Worm (Caenorhabditis elegans) whole organism, late embryonic: ENCODE results near the gene dsh-2.

Source experiments
- C08G9.2 ChIP-seq: sonication (generic microtip); optimal IDR thresholded peaks from 2 replicates; lab custom pipeline; 2016; ENCODE audit warnings: mild to moderate bottlenecking, missing genetic modification characterization, moderate library complexity, missing compliant biosample characterization
- K09A11.1 ChIP-seq: sonication (generic microtip); optimal IDR thresholded peaks from 2 replicates; lab custom pipeline; 2017; ENCODE audit warnings: antibody characterized with exemption, mild to moderate bottlenecking, missing genetic modification characterization, missing compliant biosample characterization; ENCODE audit not compliant: insufficient read depth
- T23F11.4 ChIP-seq: fragments of 200-800 bp; sonication (Bioruptor generic); optimal IDR thresholded peaks from 2 replicates; lab custom pipeline; 2018; ENCODE audit warnings: mild to moderate bottlenecking, missing genetic modification characterization, missing compliant biosample characterization
- ama-1 ChIP-seq: fragments of 150-350 bp; optimal IDR thresholded peaks from 2 replicates; lab custom pipeline; 2014
- ceh-14 ChIP-seq: sonication (generic microtip); optimal IDR thresholded peaks from 2 replicates; lab custom pipeline; 2016; ENCODE audit warnings: missing genotype, missing genetic modification characterization, missing compliant biosample characterization
- ceh-18 ChIP-seq: sonication (generic microtip); optimal IDR thresholded peaks from 2 replicates; lab custom pipeline; 2016; ENCODE audit warnings: missing genetic modification characterization, missing compliant biosample characterization
- ceh-2 ChIP-seq: sonication (generic microtip); optimal IDR thresholded peaks from 2 replicates; lab custom pipeline; 2016; ENCODE audit warnings: missing genotype, missing genetic modification characterization, missing compliant biosample characterization
- ceh-31 ChIP-seq: sonication (generic microtip); optimal IDR thresholded peaks from 2 replicates; lab custom pipeline; 2016; ENCODE audit warnings: missing genetic modification characterization, missing compliant biosample characterization
- ceh-6 ChIP-seq: fragments of 200-800 bp; sonication (Bioruptor generic); optimal IDR thresholded peaks from 2 replicates; lab custom pipeline; 2018; ENCODE audit warnings: mild to moderate bottlenecking, missing genetic modification characterization, missing compliant biosample characterization
- ceh-9 ChIP-seq: sonication (generic microtip); optimal IDR thresholded peaks from 2 replicates; lab custom pipeline; 2016; ENCODE audit warnings: mild to moderate bottlenecking, missing genetic modification characterization, inconsistent platforms, missing compliant biosample characterization
- dmd-4 ChIP-seq: sonication (generic microtip); optimal IDR thresholded peaks from 2 replicates; lab custom pipeline; 2016; ENCODE audit warnings: borderline replicate concordance, missing genetic modification characterization, missing compliant biosample characterization
- dve-1 ChIP-seq: sonication (generic microtip); optimal IDR thresholded peaks from 2 replicates; lab custom pipeline; 2017; ENCODE audit warnings: antibody characterized with exemption, mild to moderate bottlenecking, missing genetic modification characterization, missing compliant biosample characterization
- elt-2 ChIP-seq: sonication (generic microtip); optimal IDR thresholded peaks from 2 replicates; lab custom pipeline; 2016; ENCODE audit warnings: missing genetic modification reagents, missing genetic modification characterization, missing compliant biosample characterization
- fkh-6 ChIP-seq: sonication (generic microtip); optimal IDR thresholded peaks from 2 replicates; lab custom pipeline; 2016; ENCODE audit warnings: missing genetic modification characterization, missing compliant biosample characterization
- gmeb-2 ChIP-seq: sonication (generic microtip); optimal IDR thresholded peaks from 2 replicates; lab custom pipeline; 2016; ENCODE audit warnings: missing genetic modification characterization, inconsistent platforms, missing compliant biosample characterization
- hlh-13 ChIP-seq: fragments of 200-800 bp; sonication (Bioruptor generic); optimal IDR thresholded peaks from 2 replicates; lab custom pipeline; 2018; ENCODE audit warnings: mild to moderate bottlenecking, missing genetic modification characterization, missing compliant biosample characterization
- hlh-15 ChIP-seq: sonication (generic microtip); optimal IDR thresholded peaks from 2 replicates; lab custom pipeline; 2016; ENCODE audit warnings: missing genetic modification characterization, missing compliant biosample characterization
- hlh-6 ChIP-seq: sonication (generic microtip); optimal IDR thresholded peaks from 2 replicates; lab custom pipeline; 2016; ENCODE audit warnings: missing genotype, missing genetic modification characterization, missing compliant biosample characterization
- lim-6 ChIP-seq: sonication (generic microtip); optimal IDR thresholded peaks from 2 replicates; lab custom pipeline; 2016; ENCODE audit warnings: missing genetic modification characterization, missing compliant biosample characterization
- madf-2 ChIP-seq: sonication (generic microtip); optimal IDR thresholded peaks from 2 replicates; lab custom pipeline; 2017; ENCODE audit warnings: missing genetic modification characterization, missing compliant biosample characterization
- mec-3 ChIP-seq: sonication (generic microtip); optimal IDR thresholded peaks from 2 replicates; lab custom pipeline; 2016; ENCODE audit warnings: borderline replicate concordance, missing genetic modification characterization, missing compliant biosample characterization
- nfya-1 ChIP-seq: sonication (generic microtip); optimal IDR thresholded peaks from 2 replicates; lab custom pipeline; 2017; ENCODE audit warnings: missing genetic modification characterization, mild to moderate bottlenecking, missing compliant biosample characterization, antibody characterized with exemption, moderate library complexity
- npax-4 ChIP-seq: sonication (generic microtip); optimal IDR thresholded peaks from 2 replicates; lab custom pipeline; 2016; ENCODE audit warnings: missing genetic modification characterization, missing compliant biosample characterization
- pros-1 ChIP-seq: fragments of 150-350 bp; optimal IDR thresholded peaks from 2 replicates; lab custom pipeline; 2014; ENCODE audit warnings: missing biosample characterization, missing genetic modification reagents, missing genetic modification characterization
- ref-2 ChIP-seq: sonication (generic microtip); optimal IDR thresholded peaks from 2 replicates; lab custom pipeline; 2016; ENCODE audit warnings: missing genetic modification characterization, missing compliant biosample characterization
- syd-9 ChIP-seq: sonication (generic microtip); optimal IDR thresholded peaks from 2 replicates; lab custom pipeline; 2016; ENCODE audit warnings: mild to moderate bottlenecking, missing genetic modification characterization, moderate library complexity, missing compliant biosample characterization
- tbx-2 ChIP-seq: sonication (generic microtip); optimal IDR thresholded peaks from 2 replicates; lab custom pipeline; 2016; ENCODE audit warnings: missing genetic modification characterization, missing compliant biosample characterization
- ttx-3 ChIP-seq: sonication (generic microtip); optimal IDR thresholded peaks from 2 replicates; lab custom pipeline; 2016; ENCODE audit warnings: missing genetic modification reagents, missing genetic modification characterization, missing compliant biosample characterization
- unc-42 ChIP-seq: sonication (generic microtip); optimal IDR thresholded peaks from 2 replicates; lab custom pipeline; 2016; ENCODE audit warnings: missing genotype, missing genetic modification characterization, missing compliant biosample characterization
- unc-86 ChIP-seq: sonication (generic microtip); optimal IDR thresholded peaks from 2 replicates; lab custom pipeline; 2016; ENCODE audit warnings: missing genetic modification characterization, missing compliant biosample characterization
- zip-5 ChIP-seq: sonication (generic microtip); optimal IDR thresholded peaks from 2 replicates; lab custom pipeline; 2016; ENCODE audit warnings: missing genetic modification characterization, missing compliant biosample characterization
- ztf-16 ChIP-seq: sonication (generic microtip); optimal IDR thresholded peaks from 2 replicates; lab custom pipeline; 2017; ENCODE audit warnings: missing genetic modification characterization, missing compliant biosample characterization

dsh-2 gene

DNA sequence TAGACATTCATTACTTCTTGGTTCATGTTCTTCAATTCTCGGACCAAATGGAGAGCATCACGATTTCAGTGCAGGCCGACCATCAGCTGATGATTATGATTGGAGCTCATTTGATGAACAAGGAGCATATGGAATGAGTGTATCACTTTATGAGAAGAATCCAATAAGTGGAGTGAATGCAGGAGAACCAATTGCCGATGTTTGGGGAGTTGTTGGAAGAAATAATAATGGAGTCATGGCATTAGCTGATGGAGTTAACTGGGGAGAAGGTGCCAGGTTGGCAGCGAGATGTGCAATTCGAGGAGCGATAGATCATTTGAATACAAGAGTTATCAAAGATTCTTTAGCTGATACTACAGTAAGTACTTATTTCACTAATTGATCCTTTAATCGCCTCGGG is 30.2 kb downstream of the dsh-2 start:
- TF ChIP-seq lim-6 (tag; lab: Kevin White, UChicago) (no peak), unc-86 (tag; lab: Kevin White, UChicago) (no peak), npax-4 (no peak), K09A11.1 (tag; lab: Kevin White, UChicago) (no peak), madf-2 (tag; lab: Kevin White, UChicago) (no peak), dmd-4 (tag; lab: Kevin White, UChicago) (no peak), tbx-2 (tag; lab: Kevin White, UChicago) (no peak), ttx-3 (tag; lab: Kevin White, UChicago) (no peak), ztf-16 (tag; lab: Kevin White, UChicago) (no peak), syd-9 (no peak), ceh-18 (no peak), dve-1 (no peak), nfya-1 (tag; lab: Kevin White, UChicago) (no peak), hlh-15 (tag; lab: Kevin White, UChicago) (no peak), T23F11.4 (no peak), ceh-9 (no peak), ceh-2 (tag; lab: Kevin White, UChicago) (no peak), unc-42 (no peak), ama-1 (lab: Kevin White, UChicago) (no peak)

DNA sequence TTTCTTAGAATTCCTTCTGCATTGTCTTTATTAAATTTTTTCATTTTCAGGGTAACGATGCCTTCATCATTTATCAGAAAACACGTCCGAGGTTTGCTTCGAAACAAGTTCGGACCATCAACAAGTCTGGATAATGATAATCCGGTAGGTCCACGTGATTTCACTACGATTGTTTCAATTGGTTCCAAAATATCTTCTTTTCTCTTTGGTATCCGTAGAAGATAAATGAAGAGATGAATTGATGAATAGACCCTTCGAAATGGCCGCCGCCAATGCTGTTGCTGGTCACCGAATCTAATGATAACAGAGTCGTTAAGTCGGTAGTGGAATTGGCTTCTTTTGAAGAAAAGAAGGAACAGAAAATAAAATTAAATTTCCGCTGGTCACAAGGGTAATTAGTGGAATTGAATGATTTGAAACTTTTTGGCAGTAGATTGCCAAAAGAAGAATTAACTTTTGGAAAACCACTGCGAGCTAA is 31.1 kb downstream of the dsh-2 start, which contains the start of gene F33G12.6:
F33G12.6 (plus strand) TSS at position 51 of the 478 bp plus-strand sequence.
- no peak for TF ChIP-seq hlh-6 (tag; lab: Kevin White, UChicago)
- no peak for TF ChIP-seq madf-2 (tag; lab: Kevin White, UChicago)
- TF ChIP-seq C08G9.2 (tag; lab: Kevin White, UChicago) = no peak
- no peak for TF ChIP-seq hlh-13 (GFP tag; lab: Kevin White, UChicago)
- TF ChIP-seq ceh-6 (GFP tag; lab: Kevin White, UChicago) = no peak
- TF ChIP-seq gmeb-2 (tag; lab: Kevin White, UChicago) = no peak
- no peak for TF ChIP-seq ama-1 (lab: Kevin White, UChicago)
- TF ChIP-seq fkh-6 (tag; lab: Kevin White, UChicago) = no peak
- no peak for TF ChIP-seq nfya-1 (tag; lab: Kevin White, UChicago)
- TF ChIP-seq syd-9 = no peak

DNA sequence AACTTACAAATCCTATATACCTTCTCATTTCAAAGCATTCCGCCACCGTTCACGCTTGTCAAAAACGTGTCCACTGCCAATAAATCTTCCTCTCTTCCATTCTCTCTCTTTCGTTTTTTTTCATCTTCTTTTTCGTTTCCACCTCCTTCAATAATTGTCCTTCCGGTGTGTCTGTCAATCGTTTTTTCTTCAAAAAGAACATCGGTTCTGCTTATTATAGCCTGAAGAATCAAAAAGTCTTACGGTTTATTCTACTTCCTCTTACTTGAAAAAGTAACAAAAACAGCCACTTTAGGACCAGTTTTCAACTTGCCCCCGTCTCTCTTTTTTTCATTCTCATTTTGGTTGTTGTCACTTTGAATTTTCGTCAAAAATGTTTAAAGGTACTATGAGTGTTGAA is 31.7 kb downstream of the dsh-2 start:
- TF ChIP-seq fkh-6 (tag; lab: Kevin White, UChicago) (no peak), ceh-14 (tag; lab: Kevin White, UChicago) (no peak), lim-6 (tag; lab: Kevin White, UChicago) (no peak), madf-2 (tag; lab: Kevin White, UChicago) (no peak)

DNA sequence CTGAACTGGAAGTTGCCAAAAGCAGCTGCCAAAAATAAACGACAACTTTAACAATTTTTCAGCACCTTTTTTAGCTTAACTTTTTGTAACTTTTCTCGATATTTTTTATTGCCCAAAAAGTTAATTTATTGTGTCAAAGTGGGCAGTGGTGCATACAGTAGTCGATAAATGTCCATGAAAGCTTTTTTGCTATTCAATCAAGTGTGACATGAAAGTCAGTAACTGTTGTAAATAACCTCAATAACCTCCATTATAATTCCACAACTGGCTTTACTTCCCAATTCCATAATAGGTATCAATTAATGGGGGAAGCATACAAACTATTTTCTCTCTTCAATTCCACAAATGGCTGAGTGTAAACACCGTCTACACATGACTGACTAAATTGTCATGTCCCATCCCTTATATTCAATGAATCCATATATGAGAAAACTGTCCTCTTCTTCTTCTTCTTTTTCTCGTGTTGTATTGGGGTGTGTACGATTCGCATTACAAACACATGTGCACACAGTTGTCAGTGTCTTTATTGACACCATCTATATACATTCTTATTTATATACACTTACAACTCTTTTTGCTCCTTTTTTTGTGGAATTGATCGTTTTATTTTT is 32.7 kb downstream of the dsh-2 start:
- TF ChIP-seq zip-5 (tag; lab: Kevin White, UChicago) (no peak), mec-3 (tag; lab: Kevin White, UChicago) (no peak), ceh-31 (peak; percentile 18), ref-2 (tag; lab: Kevin White, UChicago) (no peak), pros-1 (tag; lab: Kevin White, UChicago) (no peak)

DNA sequence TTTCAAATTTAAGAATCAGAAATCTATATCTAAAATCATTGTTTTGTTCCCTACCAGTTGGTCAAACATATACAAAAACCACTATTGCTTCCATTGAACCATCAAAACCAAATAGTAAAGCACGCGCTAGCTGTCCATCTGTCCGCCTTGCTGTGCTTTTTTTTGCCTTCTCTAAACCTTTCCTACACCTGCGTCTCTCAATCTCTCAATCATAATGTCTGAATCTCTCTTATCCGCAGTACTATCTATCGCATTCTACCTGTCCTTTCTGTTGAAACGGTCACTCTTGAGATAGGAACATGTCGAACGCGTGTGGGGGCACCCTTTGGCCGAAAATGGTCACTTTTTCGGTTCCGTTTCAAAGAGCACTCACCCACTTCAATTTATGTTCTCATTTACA is 33.7 kb downstream of the dsh-2 start:
- TF ChIP-seq nfya-1 (tag; lab: Kevin White, UChicago) (peak; percentile 24), ceh-2 (tag; lab: Kevin White, UChicago) (no peak), elt-2 (peak; percentile 74)
- TF ChIP-seq, all 69 proteins: peak for 2
